Worm (Caenorhabditis elegans) whole organism, L4/young adult: ENCODE results near the gene hpo-9.

Source experiments
- W03F9.2 ChIP-seq: fragments of 150-350 bp; optimal IDR thresholded peaks from 2 replicates; lab custom pipeline; 2014; ENCODE audit warnings: missing biosample characterization, missing genetic modification characterization
- dao-5 ChIP-seq: sonication (generic microtip); optimal IDR thresholded peaks from 2 replicates; lab custom pipeline; 2016; ENCODE audit warnings: missing genotype, missing genetic modification characterization, moderate library complexity, missing compliant biosample characterization
- him-1 ChIP-seq: sonication (generic microtip); optimal IDR thresholded peaks from 2 replicates; lab custom pipeline; 2016; ENCODE audit warnings: missing genotype, missing genetic modification reagents, missing genetic modification characterization, missing compliant biosample characterization

ce11 chrV:7220973-7221519, 15.9 kb downstream of the hpo-9 start, which contains the start of the genes C13F10.8, C13F10.6 and kxd-1:
- TF ChIP-seq him-1 (tag; lab: Kevin White, UChicago) (no peak), dao-5 (tag; lab: Kevin White, UChicago) (no peak), W03F9.2 (no peak)
